Fruit fly (Drosophila melanogaster): ENCODE data around the gene pie.

The pie gene

DNA sequence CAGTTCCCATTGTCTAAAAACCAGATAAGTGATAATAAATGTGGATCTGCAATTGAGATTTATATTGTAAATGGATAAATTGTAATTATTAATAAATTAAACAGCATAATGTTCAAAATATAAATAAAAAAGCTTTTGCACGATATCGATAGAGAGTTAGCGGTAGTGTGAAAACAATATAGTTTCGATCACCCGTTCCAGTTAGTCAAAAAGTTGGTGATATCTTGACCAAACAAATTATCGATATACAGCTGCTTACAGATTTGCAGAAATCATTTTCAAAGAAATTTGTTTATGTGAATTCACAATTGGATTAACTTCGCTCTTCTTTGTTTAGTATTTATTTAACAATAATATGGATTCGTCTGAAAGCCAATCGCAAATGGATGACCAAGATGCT, 16.6 kb upstream of the pie start, which contains the start of gene Nse4 (continued):
- TF ChIP-seq chinmo (GFP tag; IDR thresholded peaks at IDR 0.05; ENCODE audit: partially characterized antibody) = peak; percentile 85; the same call in 2 of the 4 replicates
- TF ChIP-seq CG17328 (GFP tag; IDR thresholded peaks at IDR 0.05) = no peak
- no peak for TF ChIP-seq CG4360 (GFP tag; IDR thresholded peaks at IDR 0.05)
- no peak for TF ChIP-seq CG12744 (GFP tag; optimal IDR thresholded peaks at IDR 0.05)
- peak; percentile 93 for TF ChIP-seq tna (GFP tag; IDR thresholded peaks at IDR 0.05; ENCODE audit: partially characterized antibody)
- TF ChIP-seq vnd (GFP tag; IDR thresholded peaks at IDR 0.05; ENCODE audit: partially characterized antibody) = peak; percentile 88
- TF ChIP-seq Opbp (GFP tag; IDR thresholded peaks at IDR 0.05; ENCODE audit: partially characterized antibody) = peak; percentile 77; the same call in 2 of the 3 replicates
- TF ChIP-seq CoRest (tag; optimal IDR thresholded peaks at IDR 0.05) = peak; percentile 5
- TF ChIP-seq CG10267 (tag; optimal IDR thresholded peaks at IDR 0.05) = peak; percentile 31
- peak; percentile 79; the same call in 2 of the 3 replicates for TF ChIP-seq hb (GFP tag; IDR thresholded peaks at IDR 0.05; ENCODE audit: partially characterized antibody)
- peak; percentile 38 for TF ChIP-seq Sry-δ (GFP tag; optimal IDR thresholded peaks at IDR 0.05)
- peak; percentile 23 for TF ChIP-seq Ets97D (GFP tag; optimal IDR thresholded peaks at IDR 0.05)
- TF ChIP-seq so (GFP tag; IDR thresholded peaks at IDR 0.05) = no peak
- peak; percentile 37 for TF ChIP-seq trem (tag; optimal IDR thresholded peaks at IDR 0.05)
- TF ChIP-seq pita (GFP tag; optimal IDR thresholded peaks at IDR 0.05) = no peak
- TF ChIP-seq bigmax (GFP tag; optimal IDR thresholded peaks at IDR 0.05) = no peak
- peak; percentile 71 for TF ChIP-seq knrl (GFP tag; IDR thresholded peaks at IDR 0.05; ENCODE audit: partially characterized antibody)
- TF ChIP-seq CG11560 (tag; IDR thresholded peaks at IDR 0.05) = no peak
- TF ChIP-seq CG17829 (tag; optimal IDR thresholded peaks at IDR 0.05) = peak; percentile 10
- no peak for TF ChIP-seq ken (GFP tag; IDR thresholded peaks at IDR 0.05)
- TF ChIP-seq Hmr (GFP tag; optimal IDR thresholded peaks at IDR 0.05) = no peak
- peak; percentile 69 for TF ChIP-seq CG2116 (GFP tag; optimal IDR thresholded peaks at IDR 0.05)
- TF ChIP-seq Taf1 (GFP tag; IDR thresholded peaks at IDR 0.05) = no peak
- peak; percentile 46; the same call in 2 of the 3 replicates for TF ChIP-seq Doc3 (GFP tag; IDR thresholded peaks at IDR 0.05; ENCODE audit: partially characterized antibody)
- peak; percentile 65 for TF ChIP-seq CG12659 (GFP tag; optimal IDR thresholded peaks at IDR 0.05)
- peak; percentile 95 for TF ChIP-seq ssp (GFP tag; IDR thresholded peaks at IDR 0.05)
- TF ChIP-seq hbn (GFP tag; IDR thresholded peaks at IDR 0.05; ENCODE audit: partially characterized antibody) = peak; percentile 68
- TF ChIP-seq CG6791 (GFP tag; IDR thresholded peaks at IDR 0.05; ENCODE audit: partially characterized antibody) = peak; percentile 90
- peak; percentile 85 for TF ChIP-seq CG7357 (GFP tag; IDR thresholded peaks at IDR 0.05)
- TF ChIP-seq E2f1 (GFP tag; IDR thresholded peaks at IDR 0.05) = no peak
- TF ChIP-seq bbx (GFP tag; IDR thresholded peaks at IDR 0.05; ENCODE audit: partially characterized antibody) = peak; percentile 89
- peak; percentile 99 for TF ChIP-seq CG1603 (tag; optimal IDR thresholded peaks at IDR 0.05)
- peak; percentile 15 for TF ChIP-seq zen (tag; optimal IDR thresholded peaks at IDR 0.05)
- peak; percentile 69 for TF ChIP-seq MBD-R2 (GFP tag; IDR thresholded peaks at IDR 0.05)
- TF ChIP-seq E2f2 (GFP tag; IDR thresholded peaks at IDR 0.05) = peak; percentile 87
- no peak for TF ChIP-seq CG2199 (GFP tag; IDR thresholded peaks at IDR 0.05)
- peak; percentile 74 for TF ChIP-seq unc-4 (GFP tag; IDR thresholded peaks at IDR 0.05; ENCODE audit: partially characterized antibody)
- peak; percentile 86 for TF ChIP-seq CG1024 (GFP tag; IDR thresholded peaks at IDR 0.05)
- TF ChIP-seq CG15514 (GFP tag; optimal IDR thresholded peaks at IDR 0.05) = peak; percentile 25
- TF ChIP-seq nerfin-2 (GFP tag; IDR thresholded peaks at IDR 0.05; ENCODE audit: partially characterized antibody) = peak; percentile 83
- no peak for TF ChIP-seq ac (GFP tag; optimal IDR thresholded peaks at IDR 0.05)
- TF ChIP-seq Med (GFP tag) = no peak
- TF ChIP-seq CG13287 (GFP tag; IDR thresholded peaks at IDR 0.05; ENCODE audit: partially characterized antibody) = peak; percentile 86
- TF ChIP-seq CG2889 (GFP tag; IDR thresholded peaks at IDR 0.05) = no peak
- peak; percentile 4 for TF ChIP-seq Myb (GFP tag; optimal IDR thresholded peaks at IDR 0.05)
- peak; percentile 97 for TF ChIP-seq CG30020 (tag; optimal IDR thresholded peaks at IDR 0.05)
- TF ChIP-seq ato (GFP tag; IDR thresholded peaks at IDR 0.05; ENCODE audit: partially characterized antibody) = peak; percentile 95
- peak; percentile 41 for TF ChIP-seq CG17802 (tag; optimal IDR thresholded peaks at IDR 0.05)
- peak; percentile 41 for TF ChIP-seq CG4617 (GFP tag; optimal IDR thresholded peaks at IDR 0.05; ENCODE audit: borderline replicate concordance)
